Fruit fly (Drosophila melanogaster) whole organism, embryonic: ENCODE results near the gene tsl.

Source experiments
- Ada2b ChIP-seq: fragments of 200-800 bp; sonication (Bioruptor generic); IDR thresholded peaks from 2 replicates; pipeline ENCODE4 v1.3.6; 2022; ENCODE audit warnings: missing biosample characterization, missing genetic modification characterization
- Atf6 ChIP-seq: fragments of 200-800 bp; sonication (Bioruptor generic); IDR thresholded peaks from 2 replicates; pipeline ENCODE4 v1.3.6; 2022; ENCODE audit warnings: missing biosample characterization, missing genetic modification characterization
- B-H2 ChIP-seq: fragments of 200-800 bp; sonication (Bioruptor generic); optimal IDR thresholded peaks from 2 replicates; lab custom pipeline; 2018; ENCODE audit warnings: missing biosample characterization, mild to moderate bottlenecking, missing genetic modification characterization
- CG11504 ChIP-seq: fragments of 200-800 bp; sonication (Bioruptor generic); optimal IDR thresholded peaks from 3 replicates; lab custom pipeline; 2019; ENCODE audit warnings: missing biosample characterization, mild to moderate bottlenecking, missing genetic modification characterization, moderate library complexity
- CG12219 ChIP-seq: fragments of 200-800 bp; sonication (Bioruptor generic); optimal IDR thresholded peaks from 3 replicates; lab custom pipeline; 2018; ENCODE audit warnings: missing biosample characterization, mild to moderate bottlenecking, missing genetic modification characterization
- CG13123 ChIP-seq: fragments of 200-800 bp; sonication (Bioruptor generic); optimal IDR thresholded peaks from 2 replicates; lab custom pipeline; 2016; ENCODE audit warnings: missing biosample characterization, missing genetic modification characterization
- CG14050 ChIP-seq: fragments of 200-800 bp; sonication (Bioruptor generic); IDR thresholded peaks from 3 replicates; pipeline ENCODE4 v1.3.6; 2022; ENCODE audit warnings: missing biosample characterization, missing genetic modification characterization
- CG16863 ChIP-seq: fragments of 200-800 bp; sonication (Bioruptor generic); optimal IDR thresholded peaks from 3 replicates; lab custom pipeline; 2016; ENCODE audit warnings: missing biosample characterization, missing genetic modification characterization
- CG18262 ChIP-seq: fragments of 200-800 bp; optimal IDR thresholded peaks from 3 replicates; lab custom pipeline; 2019; ENCODE audit warnings: missing biosample characterization, mild to moderate bottlenecking, missing genetic modification characterization, moderate library complexity
- CG3163 ChIP-seq: fragments of 200-800 bp; sonication (Bioruptor generic); optimal IDR thresholded peaks from 3 replicates; lab custom pipeline; 2016; ENCODE audit warnings: missing biosample characterization, missing genetic modification characterization
- CG4404 ChIP-seq: fragments of 200-800 bp; sonication (Bioruptor generic); IDR thresholded peaks from 2 replicates; pipeline ENCODE4 v1.3.6; 2022; ENCODE audit warnings: missing biosample characterization, missing genetic modification characterization
- CG4424 ChIP-seq: fragments of 200-800 bp; sonication (Bioruptor generic); optimal IDR thresholded peaks from 3 replicates; lab custom pipeline; 2016; ENCODE audit warnings: missing biosample characterization, missing genetic modification characterization
- CG6254 ChIP-seq: fragments of 200-800 bp; sonication (Bioruptor generic); optimal IDR thresholded peaks from 3 replicates; lab custom pipeline; 2017; ENCODE audit warnings: mild to moderate bottlenecking, missing biosample characterization, missing genetic modification reagents, missing genetic modification characterization
- CG7357 ChIP-seq: fragments of 200-800 bp; sonication (Bioruptor generic); IDR thresholded peaks from 3 replicates; pipeline ENCODE4 v1.3.6; 2022; ENCODE audit warnings: missing biosample characterization, missing genetic modification characterization
- CG8924 ChIP-seq: fragments of 200-800 bp; optimal IDR thresholded peaks from 3 replicates; lab custom pipeline; 2019; ENCODE audit warnings: missing biosample characterization, mild to moderate bottlenecking, missing genetic modification characterization, moderate library complexity
- CG8944 ChIP-seq: fragments of 200-800 bp; sonication (Bioruptor generic); optimal IDR thresholded peaks from 3 replicates; lab custom pipeline; 2016; ENCODE audit warnings: missing biosample characterization, missing genetic modification characterization
- Dll ChIP-seq: fragments of 200-800 bp; sonication (Bioruptor generic); IDR thresholded peaks from 4 replicates; pipeline ENCODE4 v1.3.6; 2022; ENCODE audit warnings: missing biosample characterization, missing genetic modification characterization; ENCODE audit not compliant: partially characterized antibody
- GATAe ChIP-seq: fragments of 200-800 bp; sonication (Bioruptor generic); conservative IDR thresholded peaks from 2 replicates; pipeline ENCODE4 v1.3.6; 2022; ENCODE audit warnings: missing biosample characterization, missing genetic modification characterization
- Hr3 ChIP-seq: fragments of 200-800 bp; sonication (Bioruptor generic); optimal IDR thresholded peaks from 3 replicates; lab custom pipeline; 2016; ENCODE audit warnings: missing biosample characterization, missing genetic modification characterization
- Hr51 ChIP-seq, 2 experiments: fragments of 200-800 bp; sonication (Bioruptor generic); optimal IDR thresholded peaks; 2 replicates in 1 of 2; 3 replicates in 1 of 2; lab custom pipeline; 2016 to 2018; ENCODE audit warnings: missing biosample characterization in 2 of 2, missing genetic modification characterization in 2 of 2, mild to moderate bottlenecking in 1 of 2, moderate library complexity in 1 of 2
- Hr78 ChIP-seq, 2 experiments: fragments of 200-800 bp in 1 of 2; fragments of >200 bp in 1 of 2; sonication (Bioruptor generic) in 1 of 2; optimal IDR thresholded peaks; 2 replicates each; lab custom pipeline; 2017 to 2019; ENCODE audit warnings: missing biosample characterization in 2 of 2, missing genetic modification characterization in 2 of 2, mild to moderate bottlenecking in 1 of 2, moderate library complexity in 1 of 2
- Lim3 ChIP-seq: fragments of 200-800 bp; sonication (Bioruptor generic); IDR thresholded peaks from 2 replicates; pipeline ENCODE4 v1.3.6; 2022; ENCODE audit warnings: missing biosample characterization, missing genetic modification characterization
- Max ChIP-seq: fragments of 200-800 bp; sonication (Bioruptor generic); optimal IDR thresholded peaks from 2 replicates; lab custom pipeline; 2016; ENCODE audit warnings: missing biosample characterization, mild to moderate bottlenecking, missing genetic modification characterization
- Mes4 ChIP-seq: fragments of 200-800 bp; sonication (Bioruptor generic); optimal IDR thresholded peaks from 2 replicates; lab custom pipeline; 2016; ENCODE audit warnings: missing biosample characterization, missing genetic modification characterization
- Neu2 ChIP-seq: fragments of 200-800 bp; sonication (Bioruptor generic); optimal IDR thresholded peaks from 3 replicates; lab custom pipeline; 2016; ENCODE audit warnings: missing biosample characterization, missing genetic modification characterization, borderline replicate concordance
- Opbp ChIP-seq: fragments of 200-800 bp; sonication (Bioruptor generic); IDR thresholded peaks from 3 replicates; pipeline ENCODE4 v1.3.6; 2022; ENCODE audit warnings: missing biosample characterization, missing genetic modification characterization; ENCODE audit not compliant: partially characterized antibody
- Rx ChIP-seq: fragments of 200-800 bp; sonication (Bioruptor generic); IDR thresholded peaks from 2 replicates; pipeline ENCODE4 v1.3.6; 2022; ENCODE audit warnings: missing biosample characterization, missing genetic modification characterization
- Side ChIP-seq: fragments of 200-800 bp; sonication (Bioruptor generic); optimal IDR thresholded peaks from 2 replicates; lab custom pipeline; 2016; ENCODE audit warnings: missing biosample characterization, missing genetic modification characterization
- Six4 ChIP-seq: fragments of 200-800 bp; sonication (Bioruptor generic); optimal IDR thresholded peaks from 2 replicates; lab custom pipeline; 2016; ENCODE audit warnings: missing biosample characterization, missing genetic modification characterization
- Spps ChIP-seq: fragments of 200-800 bp; sonication (Bioruptor generic); optimal IDR thresholded peaks from 2 replicates; lab custom pipeline; 2018; ENCODE audit warnings: missing biosample characterization, mild to moderate bottlenecking, missing genetic modification characterization
- bbx ChIP-seq: fragments of 200-800 bp; sonication (Bioruptor generic); IDR thresholded peaks from 2 replicates; pipeline ENCODE4 v1.3.6; 2022; ENCODE audit warnings: missing biosample characterization, missing genetic modification characterization; ENCODE audit not compliant: partially characterized antibody
- chinmo ChIP-seq: fragments of 200-800 bp; sonication (Bioruptor generic); IDR thresholded peaks from 4 replicates; pipeline ENCODE4 v1.3.6; 2022; ENCODE audit warnings: missing biosample characterization, missing genetic modification characterization; ENCODE audit not compliant: partially characterized antibody
- eve ChIP-seq, 2 experiments: fragments of >200 bp; optimal IDR thresholded peaks; 2 replicates each; lab custom pipeline; 2017; ENCODE audit warnings: missing biosample characterization in 2 of 2, missing genetic modification characterization in 2 of 2
- eyg ChIP-seq: fragments of 200-800 bp; sonication (Bioruptor generic); optimal IDR thresholded peaks from 3 replicates; lab custom pipeline; 2016; ENCODE audit warnings: missing biosample characterization, missing genetic modification characterization
- gcm ChIP-seq: fragments of 200-800 bp; sonication (Bioruptor generic); optimal IDR thresholded peaks from 2 replicates; lab custom pipeline; 2019; ENCODE audit warnings: missing biosample characterization, mild to moderate bottlenecking, missing genetic modification characterization, moderate library complexity
- hth ChIP-seq: fragments of >200 bp; optimal IDR thresholded peaks from 2 replicates; lab custom pipeline; 2017; ENCODE audit warnings: inconsistent platforms
- jumu ChIP-seq: fragments of 200-800 bp; sonication (Bioruptor generic); optimal IDR thresholded peaks from 3 replicates; lab custom pipeline; 2016; ENCODE audit warnings: missing biosample characterization, missing genetic modification characterization
- mam ChIP-seq: fragments of 200-800 bp; sonication (Bioruptor generic); optimal IDR thresholded peaks from 3 replicates; lab custom pipeline; 2016; ENCODE audit warnings: missing biosample characterization, missing genetic modification characterization
- nom ChIP-seq: fragments of 200-800 bp; sonication (Bioruptor generic); optimal IDR thresholded peaks from 2 replicates; lab custom pipeline; 2017; ENCODE audit warnings: missing biosample characterization, missing genetic modification characterization, mild to moderate bottlenecking, moderate library complexity, missing genetic modification reagents
- oc ChIP-seq: fragments of 200-800 bp; sonication (Bioruptor generic); optimal IDR thresholded peaks from 2 replicates; lab custom pipeline; 2018; ENCODE audit warnings: missing biosample characterization, mild to moderate bottlenecking, missing genetic modification characterization, moderate library complexity
- odd ChIP-seq: fragments of 200-800 bp; sonication (Bioruptor generic); optimal IDR thresholded peaks from 2 replicates; lab custom pipeline; 2017; ENCODE audit warnings: missing biosample characterization, mild to moderate bottlenecking, missing genetic modification characterization
- pfk ChIP-seq: fragments of 200-800 bp; sonication (Bioruptor generic); optimal IDR thresholded peaks from 2 replicates; lab custom pipeline; 2018; ENCODE audit warnings: missing biosample characterization, mild to moderate bottlenecking, missing genetic modification characterization, moderate library complexity
- repo ChIP-seq: fragments of 200-800 bp; sonication (Bioruptor generic); optimal IDR thresholded peaks from 2 replicates; lab custom pipeline; 2016; ENCODE audit warnings: missing biosample characterization, missing genetic modification characterization
- scrt ChIP-seq: fragments of 200-800 bp; sonication (Bioruptor generic); optimal IDR thresholded peaks from 2 replicates; lab custom pipeline; 2018; ENCODE audit warnings: missing biosample characterization, mild to moderate bottlenecking, missing genetic modification characterization, moderate library complexity
- sna ChIP-seq: fragments of 200-800 bp; sonication (Bioruptor generic); IDR thresholded peaks from 2 replicates; pipeline ENCODE4 v1.3.6; 2022; ENCODE audit warnings: missing biosample characterization, missing genetic modification characterization; ENCODE audit not compliant: partially characterized antibody
- so ChIP-seq: fragments of 200-800 bp; sonication (Bioruptor generic); IDR thresholded peaks from 3 replicates; pipeline ENCODE4 v1.3.6; 2022; ENCODE audit warnings: missing biosample characterization, missing genetic modification characterization
- stwl ChIP-seq: fragments of 200-800 bp; sonication (Bioruptor generic); optimal IDR thresholded peaks from 3 replicates; lab custom pipeline; 2018; ENCODE audit warnings: missing biosample characterization, mild to moderate bottlenecking, missing genetic modification characterization, moderate library complexity
- tgo ChIP-seq: fragments of 200-800 bp; sonication (Bioruptor generic); IDR thresholded peaks from 3 replicates; pipeline ENCODE4 v1.3.6; 2022; ENCODE audit warnings: missing biosample characterization, missing genetic modification characterization
- tll ChIP-seq, 2 experiments: fragments of 200-800 bp in 1 of 2; fragments of >200 bp in 1 of 2; sonication (Bioruptor generic) in 1 of 2; optimal IDR thresholded peaks; 2 replicates each; lab custom pipeline; 2017 to 2019; ENCODE audit warnings: missing biosample characterization in 2 of 2, missing genetic modification characterization in 2 of 2, mild to moderate bottlenecking in 1 of 2, moderate library complexity in 1 of 2
- tna ChIP-seq: fragments of 200-800 bp; sonication (Bioruptor generic); IDR thresholded peaks from 2 replicates; pipeline ENCODE4 v1.3.6; 2022; ENCODE audit warnings: missing biosample characterization, missing genetic modification characterization; ENCODE audit not compliant: partially characterized antibody
- wek ChIP-seq: fragments of 200-800 bp; sonication (Bioruptor generic); optimal IDR thresholded peaks from 3 replicates; lab custom pipeline; 2018; ENCODE audit warnings: missing biosample characterization, mild to moderate bottlenecking, missing genetic modification characterization, moderate library complexity

tsl gene

DNA sequence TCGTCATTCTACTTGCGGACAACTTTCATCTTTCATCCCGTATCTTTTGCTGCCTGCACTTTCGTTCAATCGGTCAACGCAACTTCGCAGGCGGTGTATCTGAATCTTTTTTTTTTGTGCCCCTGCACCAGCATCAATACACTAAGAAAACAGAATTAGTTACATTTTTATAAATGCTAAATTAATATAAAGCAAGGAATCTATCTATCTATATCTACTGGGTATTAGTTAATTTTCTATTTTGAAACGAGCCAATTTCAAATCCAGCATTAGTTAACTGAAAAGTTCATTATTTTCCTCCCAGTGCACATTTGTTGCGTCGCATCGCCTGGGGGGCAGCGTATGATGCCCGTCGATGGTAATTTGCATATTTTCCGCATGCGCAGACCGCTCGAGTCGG, 49.4 kb downstream of the tsl start (continued):
- TF ChIP-seq Dll (GFP tag; lab: Robert Waterston, UW) (no peak), Hr51 (GFP tag; optimal IDR thresholded peaks at IDR 0.05; lab: Kevin White, UChicago) (no peak), CG3163 (GFP tag; lab: Kevin White, UChicago) (no peak), stwl (tag; lab: Kevin White, UChicago) (no peak), Max (no peak), Hr3 (GFP tag; lab: Kevin White, UChicago) (no peak), tll (GFP tag; optimal IDR thresholded peaks at IDR 0.05; lab: Kevin White, UChicago) (no peak), CG18262 (tag; lab: Kevin White, UChicago) (peak; percentile 10), Lim3 (GFP tag; lab: Robert Waterston, UW) (no peak), CG4424 (GFP tag; lab: Kevin White, UChicago) (no peak), tgo (0 out of 3 replicates have a peak, but pooled peaks have one; percentile 26), so (GFP tag; lab: Robert Waterston, UW) (no peak), sna (GFP tag; lab: Robert Waterston, UW) (no peak), CG7357 (GFP tag; lab: Robert Waterston, UW) (no peak), chinmo (GFP tag; lab: Robert Waterston, UW) (no peak), CG14050 (no peak), Six4 (no peak), CG8924 (tag; lab: Kevin White, UChicago) (no peak), CG8944 (GFP tag; lab: Kevin White, UChicago) (no peak), Rx (GFP tag; lab: Robert Waterston, UW) (0 out of 2 replicates have a peak, but pooled peaks have one; percentile 22), hth (lab: Kevin White, UChicago) (no peak), B-H2 (GFP tag; lab: Kevin White, UChicago) (no peak), eve (GFP tag; optimal IDR thresholded peaks at IDR 0.05; lab: Kevin White, UChicago) (no peak), GATAe (GFP tag; lab: Robert Waterston, UW) (no peak), CG11504 (tag; lab: Kevin White, UChicago) (peak; percentile 47), tna (GFP tag; lab: Robert Waterston, UW) (no peak), CG4404 (no peak), wek (no peak), nom (GFP tag; lab: Kevin White, UChicago) (no peak), odd (GFP tag; lab: Kevin White, UChicago) (no peak), Neu2 (GFP tag; lab: Kevin White, UChicago) (no peak), Spps (tag; lab: Kevin White, UChicago) (no peak), pfk (no peak), bbx (GFP tag; lab: Robert Waterston, UW) (no peak), jumu (no peak), Ada2b (no peak), oc (no peak), Opbp (no peak), gcm (GFP tag; lab: Kevin White, UChicago) (no peak), scrt (GFP tag; lab: Kevin White, UChicago) (no peak), Mes4 (no peak), CG13123 (GFP tag; lab: Kevin White, UChicago) (no peak), mam (no peak), CG6254 (GFP tag; lab: Kevin White, UChicago) (no peak), CG12219 (GFP tag; lab: Kevin White, UChicago) (no peak), Atf6 (GFP tag; lab: Robert Waterston, UW) (no peak), Side (GFP tag; lab: Kevin White, UChicago) (no peak), eyg (GFP tag; lab: Kevin White, UChicago) (no peak), Hr78 (GFP tag; optimal IDR thresholded peaks at IDR 0.05; lab: Kevin White, UChicago) (no peak), CG16863 (GFP tag; lab: Kevin White, UChicago) (no peak), repo (GFP tag; lab: Kevin White, UChicago) (no peak)
